Fruit fly (Drosophila melanogaster) whole organism, embryonic: ENCODE measurements around the gene Atg2.
A peak's percentile ranks its signal among the peaks of the same experiment; 100 is the strongest.

Experiments used
- Abd-B ChIP-seq: fragments of 200-800 bp; sonication (Bioruptor generic); optimal IDR thresholded peaks from 2 replicates; lab custom pipeline; 2018; ENCODE audit warnings: missing biosample characterization, mild to moderate bottlenecking, missing genetic modification characterization, moderate library complexity
- CG10209 ChIP-seq: fragments of 200-800 bp; sonication (Bioruptor generic); optimal IDR thresholded peaks from 3 replicates; lab custom pipeline; 2017; ENCODE audit warnings: missing biosample characterization, mild to moderate bottlenecking, missing genetic modification characterization, missing genetic modification reagents
- CG10431 ChIP-seq: fragments of 200-800 bp; sonication (Bioruptor generic); optimal IDR thresholded peaks from 3 replicates; lab custom pipeline; 2018; ENCODE audit warnings: missing biosample characterization, mild to moderate bottlenecking, missing genetic modification characterization
- CG12104 ChIP-seq: fragments of 200-800 bp; sonication (Bioruptor generic); optimal IDR thresholded peaks from 3 replicates; lab custom pipeline; 2016; ENCODE audit warnings: missing biosample characterization, missing genetic modification characterization
- CG15479 ChIP-seq: fragments of 200-800 bp; sonication (Bioruptor generic); optimal IDR thresholded peaks from 3 replicates; lab custom pipeline; 2019; ENCODE audit warnings: missing biosample characterization, mild to moderate bottlenecking, missing genetic modification characterization, moderate library complexity
- CG15601 ChIP-seq: fragments of 200-800 bp; sonication (Bioruptor generic); optimal IDR thresholded peaks from 3 replicates; lab custom pipeline; 2019; ENCODE audit warnings: missing biosample characterization, mild to moderate bottlenecking, missing genetic modification characterization, moderate library complexity
- CG17359 ChIP-seq: fragments of 200-800 bp; sonication (Bioruptor generic); optimal IDR thresholded peaks from 3 replicates; lab custom pipeline; 2018; ENCODE audit warnings: missing biosample characterization, mild to moderate bottlenecking, missing genetic modification characterization, moderate library complexity
- CG17568 ChIP-seq: fragments of 200-800 bp; sonication (Bioruptor generic); optimal IDR thresholded peaks from 2 replicates; lab custom pipeline; 2018; ENCODE audit warnings: missing biosample characterization, mild to moderate bottlenecking, missing genetic modification characterization, moderate library complexity
- CG17829 ChIP-seq: fragments of 200-800 bp; optimal IDR thresholded peaks from 2 replicates; lab custom pipeline; 2019; ENCODE audit warnings: missing biosample characterization, mild to moderate bottlenecking, missing genetic modification characterization, moderate library complexity
- CG2116 ChIP-seq: fragments of 200-800 bp; sonication (Bioruptor generic); optimal IDR thresholded peaks from 3 replicates; lab custom pipeline; 2018; ENCODE audit warnings: missing biosample characterization, mild to moderate bottlenecking, missing genetic modification characterization
- CG2712 ChIP-seq: fragments of 200-800 bp; optimal IDR thresholded peaks from 3 replicates; lab custom pipeline; 2019; ENCODE audit warnings: missing biosample characterization, mild to moderate bottlenecking, missing genetic modification characterization, moderate library complexity
- CG3065 ChIP-seq: fragments of 200-800 bp; sonication (Bioruptor generic); optimal IDR thresholded peaks from 2 replicates; lab custom pipeline; 2016; ENCODE audit warnings: missing biosample characterization, missing genetic modification characterization
- CG32772 ChIP-seq: fragments of 200-800 bp; sonication (Bioruptor generic); IDR thresholded peaks from 2 replicates; pipeline ENCODE4 v1.3.6; 2022; ENCODE audit warnings: missing biosample characterization, missing genetic modification characterization
- CG3281 ChIP-seq: fragments of 200-800 bp; sonication (Bioruptor generic); optimal IDR thresholded peaks from 3 replicates; lab custom pipeline; 2017; ENCODE audit warnings: missing biosample characterization, mild to moderate bottlenecking, missing genetic modification characterization
- CG42726 ChIP-seq: fragments of 200-800 bp; sonication (Bioruptor generic); IDR thresholded peaks from 2 replicates; pipeline ENCODE4 v1.3.6; 2022; ENCODE audit warnings: missing biosample characterization, missing genetic modification characterization; ENCODE audit not compliant: partially characterized antibody
- CG5953 ChIP-seq: fragments of 200-800 bp; sonication (Bioruptor generic); IDR thresholded peaks from 2 replicates; pipeline ENCODE4 v1.3.6; 2022; ENCODE audit warnings: missing biosample characterization, missing genetic modification characterization
- CG8290 ChIP-seq, 3 experiments: fragments of 200-800 bp; sonication (Bioruptor generic); optimal IDR thresholded peaks; 2 replicates each; lab custom pipeline; 2016 to 2019; ENCODE audit warnings: missing biosample characterization in 3 of 3, missing genetic modification characterization in 3 of 3, mild to moderate bottlenecking in 2 of 3, moderate library complexity in 1 of 3
- CG9797 ChIP-seq: fragments of 200-800 bp; sonication (Bioruptor generic); optimal IDR thresholded peaks from 3 replicates; lab custom pipeline; 2018; ENCODE audit warnings: missing biosample characterization, mild to moderate bottlenecking, missing genetic modification characterization
- CG9876 ChIP-seq: fragments of 200-800 bp; sonication (Bioruptor generic); optimal IDR thresholded peaks from 2 replicates; lab custom pipeline; 2016; ENCODE audit warnings: missing biosample characterization, missing genetic modification characterization
- CTCF ChIP-seq: fragments of 200-800 bp; sonication (Bioruptor generic); optimal IDR thresholded peaks from 2 replicates; lab custom pipeline; 2017; ENCODE audit warnings: missing biosample characterization, mild to moderate bottlenecking, missing genetic modification characterization, moderate library complexity
- Dek ChIP-seq: fragments of 200-800 bp; sonication (Bioruptor generic); optimal IDR thresholded peaks from 3 replicates; lab custom pipeline; 2019; ENCODE audit warnings: missing biosample characterization, mild to moderate bottlenecking, missing genetic modification characterization, moderate library complexity
- Dfd ChIP-seq, 2 experiments: fragments of >200 bp; optimal IDR thresholded peaks; 2 replicates each; lab custom pipeline; 2017; ENCODE audit warnings: missing biosample characterization in 2 of 2, missing genetic modification characterization in 2 of 2
- E2f2 ChIP-seq: fragments of 200-800 bp; sonication (Bioruptor generic); IDR thresholded peaks from 2 replicates; pipeline ENCODE4 v1.3.6; 2022; ENCODE audit warnings: missing biosample characterization, missing genetic modification characterization
- Fer2 ChIP-seq: fragments of 200-800 bp; sonication (Bioruptor generic); optimal IDR thresholded peaks from 2 replicates; lab custom pipeline; 2018; ENCODE audit warnings: missing biosample characterization, mild to moderate bottlenecking, missing genetic modification characterization, moderate library complexity
- Lim3 ChIP-seq: fragments of 200-800 bp; sonication (Bioruptor generic); IDR thresholded peaks from 2 replicates; pipeline ENCODE4 v1.3.6; 2022; ENCODE audit warnings: missing biosample characterization, missing genetic modification characterization
- PHDP ChIP-seq: fragments of 200-800 bp; sonication (Bioruptor generic); optimal IDR thresholded peaks from 3 replicates; lab custom pipeline; 2018; ENCODE audit warnings: missing biosample characterization, mild to moderate bottlenecking, missing genetic modification characterization, moderate library complexity
- Pdp1 ChIP-seq, 2 experiments: fragments of 200-800 bp; sonication (Bioruptor generic); optimal IDR thresholded peaks; 3 replicates each; lab custom pipeline; 2016; ENCODE audit warnings: missing biosample characterization in 2 of 2, missing genetic modification characterization in 2 of 2, mild to moderate bottlenecking in 1 of 2, moderate library complexity in 1 of 2
- chm ChIP-seq: fragments of 200-800 bp; sonication (Bioruptor generic); IDR thresholded peaks from 2 replicates; pipeline ENCODE4 v1.3.6; 2022; ENCODE audit warnings: missing biosample characterization, missing genetic modification characterization
- ci ChIP-seq: fragments of 200-800 bp; sonication (Bioruptor generic); IDR thresholded peaks from 3 replicates; pipeline ENCODE4 v1.3.6; 2022; ENCODE audit warnings: missing biosample characterization, missing genetic modification characterization
- dmrt11E ChIP-seq: fragments of 200-800 bp; sonication (Bioruptor generic); optimal IDR thresholded peaks from 3 replicates; lab custom pipeline; 2018; ENCODE audit warnings: missing biosample characterization, mild to moderate bottlenecking, missing genetic modification characterization, moderate library complexity
- dmrt99B ChIP-seq: fragments of 200-800 bp; sonication (Bioruptor generic); optimal IDR thresholded peaks from 2 replicates; lab custom pipeline; 2018; ENCODE audit warnings: missing biosample characterization, mild to moderate bottlenecking, missing genetic modification characterization, moderate library complexity
- en ChIP-seq: fragments of 200-800 bp; sonication (Bioruptor generic); optimal IDR thresholded peaks from 2 replicates; lab custom pipeline; 2016; ENCODE audit warnings: missing biosample characterization, missing genetic modification characterization
- exex ChIP-seq: fragments of 200-800 bp; sonication (Bioruptor generic); optimal IDR thresholded peaks from 4 replicates; lab custom pipeline; 2018; ENCODE audit warnings: missing biosample characterization, mild to moderate bottlenecking, missing genetic modification characterization, moderate library complexity
- fd96Cb ChIP-seq: fragments of 200-800 bp; sonication (Bioruptor generic); optimal IDR thresholded peaks from 2 replicates; lab custom pipeline; 2018; ENCODE audit warnings: missing biosample characterization, mild to moderate bottlenecking, missing genetic modification characterization, moderate library complexity
- gcm2 ChIP-seq: fragments of 200-800 bp; sonication (Bioruptor generic); optimal IDR thresholded peaks from 2 replicates; lab custom pipeline; 2016; ENCODE audit warnings: missing biosample characterization, missing genetic modification characterization
- grn ChIP-seq: fragments of 200-800 bp; sonication (Bioruptor generic); optimal IDR thresholded peaks from 3 replicates; lab custom pipeline; 2017; ENCODE audit warnings: missing biosample characterization, missing genetic modification characterization
- lilli ChIP-seq: fragments of 200-800 bp; sonication (Bioruptor generic); optimal IDR thresholded peaks from 3 replicates; lab custom pipeline; 2016; ENCODE audit warnings: missing biosample characterization, missing genetic modification characterization
- maf-S ChIP-seq: fragments of 200-800 bp; sonication (Bioruptor generic); optimal IDR thresholded peaks from 2 replicates; lab custom pipeline; 2016; ENCODE audit warnings: missing biosample characterization, missing genetic modification characterization
- nmo ChIP-seq: fragments of 200-800 bp; sonication (Bioruptor generic); optimal IDR thresholded peaks from 2 replicates; lab custom pipeline; 2018; ENCODE audit warnings: missing biosample characterization, mild to moderate bottlenecking, missing genetic modification characterization, moderate library complexity
- pros ChIP-seq: fragments of 200-800 bp; sonication (Bioruptor generic); optimal IDR thresholded peaks from 3 replicates; lab custom pipeline; 2019; ENCODE audit warnings: missing biosample characterization, mild to moderate bottlenecking, missing genetic modification characterization, moderate library complexity
- repo ChIP-seq: fragments of 200-800 bp; sonication (Bioruptor generic); optimal IDR thresholded peaks from 2 replicates; lab custom pipeline; 2016; ENCODE audit warnings: missing biosample characterization, missing genetic modification characterization
- scrt ChIP-seq: fragments of 200-800 bp; sonication (Bioruptor generic); optimal IDR thresholded peaks from 2 replicates; lab custom pipeline; 2018; ENCODE audit warnings: missing biosample characterization, mild to moderate bottlenecking, missing genetic modification characterization, moderate library complexity
- sd ChIP-seq: fragments of 200-800 bp; sonication (Bioruptor generic); optimal IDR thresholded peaks from 3 replicates; lab custom pipeline; 2018; ENCODE audit warnings: missing biosample characterization, mild to moderate bottlenecking, missing genetic modification characterization, moderate library complexity
- ttk ChIP-seq: fragments of 200-800 bp; sonication (Bioruptor generic); IDR thresholded peaks from 2 replicates; pipeline ENCODE4 v2.1.2; 2022; ENCODE audit warnings: missing biosample characterization, missing genetic modification characterization
- wdn ChIP-seq: fragments of 200-800 bp; sonication (Bioruptor generic); IDR thresholded peaks from 2 replicates; pipeline ENCODE4 v1.3.6; 2022; ENCODE audit warnings: missing biosample characterization, missing genetic modification characterization

The Atg2 gene

DNA sequence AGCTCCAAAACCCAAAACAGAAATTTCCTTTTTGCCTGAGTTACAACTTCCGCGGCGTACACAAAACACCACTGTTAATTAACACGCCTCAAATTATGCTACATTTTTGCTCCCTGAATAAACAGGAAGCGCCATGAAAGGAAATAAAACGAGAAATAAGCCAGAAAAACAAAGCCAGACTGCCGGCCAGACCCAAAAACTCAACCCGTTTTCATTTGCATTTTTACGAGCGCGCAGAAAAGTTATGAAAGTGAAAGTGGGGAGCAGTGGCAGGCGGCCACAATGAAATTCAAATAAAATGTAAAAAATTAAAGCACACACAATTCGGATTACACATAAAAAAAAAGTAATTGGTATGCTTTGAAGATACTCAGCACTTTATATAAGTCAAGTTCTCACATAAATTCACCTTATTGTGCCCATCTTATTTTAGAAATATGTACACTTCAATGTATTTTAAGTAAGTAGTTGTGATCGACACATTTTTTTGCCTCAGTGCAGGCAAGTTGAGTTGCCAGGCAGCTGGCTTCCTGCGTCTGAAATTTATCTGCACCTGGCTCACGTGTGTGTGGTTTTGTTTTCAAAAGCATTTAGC lies 21.3 kb downstream of the Atg2 start (continued):
- peak in 1 of 2 experiments; percentile 22 for TF ChIP-seq Pdp1 (GFP tag; optimal IDR thresholded peaks at IDR 0.05; lab: Kevin White, UChicago)
- TF ChIP-seq gcm2 = no peak
- TF ChIP-seq CG3065 (GFP tag; lab: Kevin White, UChicago) = no peak
- no peak for TF ChIP-seq CG5953 (GFP tag; lab: Robert Waterston, UW)
- TF ChIP-seq Lim3 (GFP tag; lab: Robert Waterston, UW) = no peak
- TF ChIP-seq nmo (GFP tag; lab: Kevin White, UChicago) = peak; percentile 13
- TF ChIP-seq ci (GFP tag; lab: Robert Waterston, UW) = peak; percentile 75; the same call in 2 of the 3 replicates
- peak; percentile 3 for TF ChIP-seq Abd-B (GFP tag; lab: Kevin White, UChicago)
- peak; percentile 19 for TF ChIP-seq CG17829
- peak; percentile 49; the same call in 1 of the 2 replicates for TF ChIP-seq CG32772 (GFP tag; lab: Robert Waterston, UW)

- TF ChIP-seq Dfd (GFP tag; optimal IDR thresholded peaks at IDR 0.05; lab: Kevin White, UChicago) = peak in 1 of 2 experiments; percentile 76
- TF ChIP-seq PHDP (tag; lab: Kevin White, UChicago) = no peak
Measured at dm6 chr3L:2796242-2796641, 22.1 kb downstream of the Atg2 start.

DNA sequence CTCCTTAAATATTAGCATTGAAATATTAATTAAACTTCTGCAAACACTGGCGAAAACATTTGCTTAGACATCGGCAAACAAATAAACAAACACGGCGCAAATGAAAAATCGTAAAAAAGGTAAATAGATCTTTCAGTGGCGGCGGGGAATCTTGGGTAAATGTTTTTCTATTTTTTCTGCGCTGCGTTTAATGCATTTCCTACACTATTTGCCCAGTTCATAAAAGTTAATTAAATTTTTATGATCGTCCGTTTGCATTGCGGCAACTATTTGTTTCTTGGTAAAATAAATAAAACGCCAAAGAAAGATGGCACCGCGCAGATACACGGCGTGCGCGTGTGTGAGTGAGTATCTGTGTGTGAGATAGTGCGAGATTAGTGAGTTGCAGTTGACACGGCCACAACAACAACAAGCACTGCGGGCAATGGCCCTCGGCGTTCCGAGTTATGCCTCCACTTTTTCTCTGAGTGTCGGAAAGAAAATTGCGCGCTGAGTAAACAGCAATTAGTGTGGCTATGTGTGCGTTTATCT lies 24.4 kb downstream of the Atg2 start:
- TF ChIP-seq CG17829 (peak; percentile 28), fd96Cb (tag; lab: Kevin White, UChicago) (peak; percentile 35), exex (tag; lab: Kevin White, UChicago) (peak; percentile 84), CG17568 (GFP tag; lab: Kevin White, UChicago) (peak; percentile 79), grn (GFP tag; lab: Kevin White, UChicago) (peak; percentile 88), CG9797 (GFP tag; lab: Kevin White, UChicago) (peak; percentile 20), CTCF (GFP tag; lab: Kevin White, UChicago) (peak; percentile 23), wdn (GFP tag; lab: Robert Waterston, UW) (0 out of 2 replicates have a peak, but pooled peaks have one; percentile 33), Fer2 (no peak), CG15601 (tag; lab: Kevin White, UChicago) (peak; percentile 81), CG12104 (GFP tag; lab: Kevin White, UChicago) (peak; percentile 8), ci (GFP tag; lab: Robert Waterston, UW) (peak; percentile 69), CG42726 (GFP tag; lab: Robert Waterston, UW) (no peak), ttk (no peak), Pdp1 (GFP tag; optimal IDR thresholded peaks at IDR 0.05; lab: Kevin White, UChicago) (peak in 1 of 2 experiments; percentile 31), CG10209 (GFP tag; lab: Kevin White, UChicago) (peak; percentile 8), repo (GFP tag; lab: Kevin White, UChicago) (peak; percentile 47), CG9876 (GFP tag; lab: Kevin White, UChicago) (peak; percentile 6), maf-S (GFP tag; lab: Kevin White, UChicago) (peak; percentile 53), chm (peak; percentile 51; the same call in 1 of the 2 replicates), scrt (GFP tag; lab: Kevin White, UChicago) (peak; percentile 12), CG2116 (GFP tag; lab: Kevin White, UChicago) (peak; percentile 20), dmrt11E (tag; lab: Kevin White, UChicago) (peak; percentile 46), CG17359 (peak; percentile 72), CG3281 (no peak), CG15479 (GFP tag; lab: Kevin White, UChicago) (peak; percentile 86), CG10431 (peak; percentile 34), lilli (GFP tag; lab: Kevin White, UChicago) (peak; percentile 3), dmrt99B (peak; percentile 62), E2f2 (no peak), pros (GFP tag; lab: Kevin White, UChicago) (peak; percentile 63), CG8290 (GFP tag; optimal IDR thresholded peaks at IDR 0.05; lab: Kevin White, UChicago) (peak; percentile 32), CG8290 (tag; optimal IDR thresholded peaks at IDR 0.05; lab: Kevin White, UChicago) (peak; percentile 53 to 56), CG2712 (tag; lab: Kevin White, UChicago) (peak; percentile 61), sd (tag; lab: Kevin White, UChicago) (peak; percentile 1), Dek (tag; lab: Kevin White, UChicago) (no peak), en (peak; percentile 23)
